Fruit fly (Drosophila melanogaster) whole organism, larva: ENCODE measurements around the gene CG14262.

Experiments
- noc ChIP-seq: fragments of 200-800 bp; sonication (Bioruptor generic); optimal IDR thresholded peaks from 3 replicates; lab custom pipeline; 2019; ENCODE audit warnings: missing biosample characterization, mild to moderate bottlenecking, missing genetic modification characterization, moderate library complexity

Gene CG14262

dm6 chr3R:27272233-27272632 is 7.0 kb upstream of the CG14262 start:
- TF ChIP-seq noc (tag; lab: Kevin White, UChicago) = no peak

dm6 chr3R:27270379-27271266 is 5.4 kb upstream of the CG14262 start:
- TF ChIP-seq noc (tag; lab: Kevin White, UChicago) = no peak

dm6 chr3R:27263434-27264215 is 1.6 kb downstream of the CG14262 start, which contains the start of gene woc:
TSS of gene woc (minus strand) at chr3R:27264055.
- peak; percentile 33 for TF ChIP-seq noc (tag; lab: Kevin White, UChicago)

- no peak for TF ChIP-seq noc (tag; lab: Kevin White, UChicago)
Observed at dm6 chr3R:27253921-27254376, 11.3 kb downstream of the CG14262 start.

dm6 chr3R:27253136-27253920 is 11.9 kb downstream of the CG14262 start, which contains the start of gene pll:
TSS of gene pll (minus strand) at chr3R:27253182.
- TF ChIP-seq noc (tag; lab: Kevin White, UChicago) = peak; percentile 54

- no peak for TF ChIP-seq noc (tag; lab: Kevin White, UChicago)
Observed at dm6 chr3R:27250907-27251306, 14.3 kb downstream of the CG14262 start, which contains the start of the genes TTLL6B and TfIIA-L. TSS of gene TTLL6B (minus strand) at chr3R:27251007. TSS of gene TfIIA-L (plus strand) at chr3R:27251112.

dm6 chr3R:27247892-27248291 is 17.3 kb downstream of the CG14262 start, which contains the start of gene CG5984:
TSS of gene CG5984 (minus strand) at chr3R:27247992.
- TF ChIP-seq noc (tag; lab: Kevin White, UChicago) = no peak

dm6 chr3R:27246264-27246663 is 19.0 kb downstream of the CG14262 start:
- TF ChIP-seq noc (tag; lab: Kevin White, UChicago) = peak; percentile 90

- no peak for TF ChIP-seq noc (tag; lab: Kevin White, UChicago)
Observed at dm6 chr3R:27245401-27245757, 19.9 kb downstream of the CG14262 start.

- TF ChIP-seq noc (tag; lab: Kevin White, UChicago) = no peak
Observed at dm6 chr3R:27244742-27245400, 20.4 kb downstream of the CG14262 start, which contains the start of gene CG18766. TSS of gene CG18766 (minus strand) at chr3R:27245249.

- no peak for TF ChIP-seq noc (tag; lab: Kevin White, UChicago)
Observed at dm6 chr3R:27244412-27244741, 20.9 kb downstream of the CG14262 start.

dm6 chr3R:27240967-27241366 is 24.3 kb downstream of the CG14262 start, which contains the start of gene CG17991:
TSS of gene CG17991 (plus strand) at chr3R:27241267.
- no peak for TF ChIP-seq noc (tag; lab: Kevin White, UChicago)

- TF ChIP-seq noc (tag; lab: Kevin White, UChicago) = no peak
Observed at dm6 chr3R:27238438-27239301, 26.6 kb downstream of the CG14262 start, which contains the start of the genes CG31064 and PolA2. TSS of gene CG31064 (minus strand) at chr3R:27239085. TSS of gene PolA2 (plus strand) at chr3R:27239163.
